Worm (Caenorhabditis elegans): Measurements from ENCODE around the gene taf-7.1.

- no peak for TF ChIP-seq snpc-4 (tag; optimal IDR thresholded peaks at IDR 0.05)
- TF ChIP-seq elt-1 (tag; optimal IDR thresholded peaks at IDR 0.05): no peak
- no peak for TF ChIP-seq ama-1 (optimal IDR thresholded peaks at IDR 0.05)
- TF ChIP-seq ztf-11 (tag; optimal IDR thresholded peaks at IDR 0.05): no peak
Measured at ce11 chrX:11827528-11827927, 9.8 kb downstream of the taf-7.1 start.

Data from whole organism, L3 larva.